Fruit fly (Drosophila melanogaster) whole organism, adult: Measurements from ENCODE around the gene dimm.

Source experiments
- CG11617 ChIP-seq: fragments of 200-800 bp; sonication (Bioruptor generic); optimal IDR thresholded peaks from 2 replicates; lab custom pipeline; 2017; ENCODE audit warnings: mild to moderate bottlenecking, missing biosample characterization, missing genetic modification reagents, missing genetic modification characterization
- CG12768 ChIP-seq: fragments of 200-800 bp; sonication (Bioruptor generic); optimal IDR thresholded peaks from 2 replicates; lab custom pipeline; 2017; ENCODE audit warnings: missing biosample characterization, missing genetic modification characterization, mild to moderate bottlenecking, moderate library complexity, missing genetic modification reagents
- CG14711 ChIP-seq: fragments of 200-800 bp; sonication (Bioruptor generic); optimal IDR thresholded peaks from 2 replicates; lab custom pipeline; 2018; ENCODE audit warnings: missing biosample characterization, mild to moderate bottlenecking, missing genetic modification characterization, moderate library complexity
- CG1620 ChIP-seq: fragments of 200-800 bp; sonication (Bioruptor generic); optimal IDR thresholded peaks from 2 replicates; lab custom pipeline; 2016; ENCODE audit warnings: missing biosample characterization, missing genetic modification characterization
- CG33017 ChIP-seq: fragments of 200-800 bp; sonication (Bioruptor generic); optimal IDR thresholded peaks from 2 replicates; lab custom pipeline; 2018; ENCODE audit warnings: missing biosample characterization, mild to moderate bottlenecking, missing genetic modification characterization, moderate library complexity
- CG5204 ChIP-seq: fragments of 200-800 bp; sonication (Bioruptor generic); optimal IDR thresholded peaks from 2 replicates; lab custom pipeline; 2016; ENCODE audit warnings: missing biosample characterization, missing genetic modification characterization
- CG7045 ChIP-seq: fragments of 200-800 bp; sonication (Bioruptor generic); optimal IDR thresholded peaks from 2 replicates; lab custom pipeline; 2017; ENCODE audit warnings: missing biosample characterization, mild to moderate bottlenecking, missing genetic modification characterization
- CG7101 ChIP-seq: fragments of 200-800 bp; sonication (Bioruptor generic); optimal IDR thresholded peaks from 2 replicates; lab custom pipeline; 2018; ENCODE audit warnings: missing biosample characterization, mild to moderate bottlenecking, missing genetic modification characterization, moderate library complexity
- Clk ChIP-seq: fragments of 200-800 bp; sonication (Bioruptor generic); optimal IDR thresholded peaks from 2 replicates; lab custom pipeline; 2017; ENCODE audit warnings: missing biosample characterization, missing genetic modification characterization
- Crg-1 ChIP-seq: fragments of 200-800 bp; sonication (Bioruptor generic); optimal IDR thresholded peaks from 2 replicates; lab custom pipeline; 2016; ENCODE audit warnings: missing biosample characterization, missing genetic modification characterization
- Hr96 ChIP-seq: fragments of 200-800 bp; sonication (Bioruptor generic); optimal IDR thresholded peaks from 2 replicates; lab custom pipeline; 2016; ENCODE audit warnings: missing biosample characterization, missing genetic modification characterization
- Mnt ChIP-seq: fragments of 200-800 bp; sonication (Bioruptor generic); optimal IDR thresholded peaks from 2 replicates; lab custom pipeline; 2016; ENCODE audit warnings: missing biosample characterization, mild to moderate bottlenecking, missing genetic modification characterization
- bab1 ChIP-seq: fragments of 200-800 bp; sonication (Bioruptor generic); optimal IDR thresholded peaks from 3 replicates; lab custom pipeline; 2019; ENCODE audit warnings: missing biosample characterization, mild to moderate bottlenecking, missing genetic modification characterization, moderate library complexity
- cic ChIP-seq: fragments of 200-800 bp; sonication (Bioruptor generic); optimal IDR thresholded peaks from 2 replicates; lab custom pipeline; 2017; ENCODE audit warnings: missing biosample characterization, mild to moderate bottlenecking, missing genetic modification characterization, moderate library complexity
- cnc ChIP-seq, 2 experiments: fragments of >200 bp; optimal IDR thresholded peaks; 2 replicates each; lab custom pipeline; 2017
- kay ChIP-seq: fragments of 200-800 bp; sonication (Bioruptor generic); peaks from one replicate; lab custom pipeline; 2016; ENCODE audit warnings: missing biosample characterization, missing genetic modification characterization, borderline replicate concordance
- ovo ChIP-seq: fragments of 200-800 bp; sonication (Bioruptor generic); optimal IDR thresholded peaks from 2 replicates; lab custom pipeline; 2016; ENCODE audit warnings: missing biosample characterization, missing genetic modification characterization
- pad ChIP-seq: fragments of 200-800 bp; sonication (Bioruptor generic); optimal IDR thresholded peaks from 3 replicates; lab custom pipeline; 2017; ENCODE audit warnings: missing biosample characterization, missing genetic modification characterization, mild to moderate bottlenecking, moderate library complexity, missing genetic modification reagents
- tj ChIP-seq: fragments of 200-800 bp; sonication (Bioruptor generic); optimal IDR thresholded peaks from 3 replicates; lab custom pipeline; 2017; ENCODE audit warnings: missing biosample characterization, mild to moderate bottlenecking, missing genetic modification characterization, moderate library complexity
- toe ChIP-seq: fragments of 200-800 bp; sonication (Bioruptor generic); optimal IDR thresholded peaks from 2 replicates; lab custom pipeline; 2016; ENCODE audit warnings: missing biosample characterization, missing genetic modification characterization

The dimm gene

DNA sequence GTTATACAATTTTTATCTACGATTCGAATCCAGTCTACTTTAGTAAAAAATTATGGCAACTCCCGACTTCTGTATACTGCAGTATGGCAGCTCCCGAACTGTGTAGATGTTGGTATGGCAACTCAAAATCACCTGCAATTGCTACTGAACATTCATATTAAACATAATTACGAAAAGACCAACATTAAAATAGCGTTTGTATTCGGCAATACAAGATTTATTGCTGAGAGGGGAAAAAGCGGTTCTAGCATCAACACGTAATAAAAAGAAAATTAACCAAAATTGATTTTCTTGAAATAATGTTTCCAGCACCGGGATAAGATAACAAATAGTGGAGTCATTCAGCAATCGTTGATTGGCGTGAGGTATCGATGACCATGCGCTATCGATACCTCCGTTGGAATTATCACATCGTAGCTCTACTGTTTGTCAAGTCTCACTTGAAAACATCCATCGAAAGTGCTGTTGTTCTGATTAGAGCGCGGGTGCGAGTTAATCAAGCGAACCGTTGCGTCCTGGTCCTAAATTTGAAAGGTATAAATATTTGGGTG lies 12.7 kb downstream of the dimm start, which contains the start of gene Tsp39D:
Gene Tsp39D, plus strand, starts transcription at position 405 of the 551 bp plus-strand sequence.
- TF ChIP-seq CG11617 (GFP tag; lab: Kevin White, UChicago) (peak; percentile 3), ovo (GFP tag; lab: Kevin White, UChicago) (no peak), CG7045 (no peak), CG14711 (tag; lab: Kevin White, UChicago) (no peak), bab1 (GFP tag; lab: Kevin White, UChicago) (peak; percentile 46), CG12768 (GFP tag; lab: Kevin White, UChicago) (no peak), cnc (optimal IDR thresholded peaks at IDR 0.05; lab: Kevin White, UChicago) (peak in 1 of 2 experiments; percentile 82)

DNA sequence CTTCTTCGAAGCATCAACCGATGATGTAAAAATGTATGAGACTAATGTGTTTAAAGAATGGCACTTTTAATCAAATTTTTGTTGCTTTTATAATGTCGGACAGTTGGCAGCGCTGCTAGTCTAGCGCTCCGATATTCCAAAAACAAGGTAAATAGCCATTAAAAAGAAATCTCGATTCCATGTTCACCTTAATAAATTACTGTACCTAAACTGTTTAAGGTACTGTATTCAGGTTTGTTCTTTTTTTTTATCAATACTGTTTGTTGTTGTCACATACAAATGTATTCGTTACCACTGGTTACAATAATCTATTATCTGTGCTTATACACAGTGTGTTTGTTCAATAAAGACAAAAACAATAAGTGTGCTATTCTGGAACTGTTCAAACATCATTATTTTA lies 29.4 kb downstream of the dimm start, which contains the start of gene dtr:
Gene dtr, plus strand, starts transcription at position 301 of the 400 bp plus-strand sequence.
- no peak for TF ChIP-seq CG1620 (GFP tag; lab: Kevin White, UChicago)
- TF ChIP-seq cic (GFP tag; lab: Kevin White, UChicago), result no peak
- TF ChIP-seq CG14711 (tag; lab: Kevin White, UChicago), result no peak
- TF ChIP-seq CG12768 (GFP tag; lab: Kevin White, UChicago), result no peak
- TF ChIP-seq toe (GFP tag; lab: Kevin White, UChicago), result no peak
- TF ChIP-seq kay (GFP tag; lab: Kevin White, UChicago), result no peak
- no peak for TF ChIP-seq Hr96 (GFP tag; lab: Kevin White, UChicago)
- TF ChIP-seq Mnt (GFP tag; lab: Kevin White, UChicago), result no peak
- no peak for TF ChIP-seq Crg-1
- TF ChIP-seq CG5204 (GFP tag; lab: Kevin White, UChicago), result no peak
- no peak for TF ChIP-seq CG33017
- TF ChIP-seq CG11617 (GFP tag; lab: Kevin White, UChicago), result no peak
- TF ChIP-seq bab1 (GFP tag; lab: Kevin White, UChicago), result no peak
- TF ChIP-seq ovo (GFP tag; lab: Kevin White, UChicago), result no peak
- TF ChIP-seq cnc (optimal IDR thresholded peaks at IDR 0.05; lab: Kevin White, UChicago), result no peak
- no peak for TF ChIP-seq pad (GFP tag; lab: Kevin White, UChicago)
- no peak for TF ChIP-seq tj (GFP tag; lab: Kevin White, UChicago)

DNA sequence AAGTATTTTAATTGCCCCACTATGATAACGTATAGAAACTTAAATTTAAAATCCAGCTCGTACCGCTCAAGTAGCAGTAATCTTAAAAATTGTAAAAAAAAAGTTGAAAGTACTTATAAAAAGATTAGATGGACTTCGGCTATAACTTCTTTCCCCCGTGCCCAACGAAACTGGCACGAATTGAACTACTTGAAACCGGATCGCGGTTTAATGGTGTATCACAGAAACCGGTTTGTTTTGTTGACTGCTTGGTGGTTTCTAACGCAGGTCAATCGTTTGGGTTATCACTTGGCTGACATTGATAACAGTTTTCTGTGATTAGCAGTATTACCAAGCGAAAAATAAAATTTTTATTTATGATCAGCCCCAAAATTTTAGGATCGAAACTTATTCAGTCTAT lies 35.7 kb downstream of the dimm start:
- no peak for TF ChIP-seq tj (GFP tag; lab: Kevin White, UChicago)
- TF ChIP-seq Clk, result no peak
- no peak for TF ChIP-seq kay (GFP tag; lab: Kevin White, UChicago)
- no peak for TF ChIP-seq Hr96 (GFP tag; lab: Kevin White, UChicago)
- TF ChIP-seq pad (GFP tag; lab: Kevin White, UChicago), result no peak
- no peak for TF ChIP-seq Crg-1
- TF ChIP-seq bab1 (GFP tag; lab: Kevin White, UChicago), result no peak
- peak; percentile 11 for TF ChIP-seq cic (GFP tag; lab: Kevin White, UChicago)

DNA sequence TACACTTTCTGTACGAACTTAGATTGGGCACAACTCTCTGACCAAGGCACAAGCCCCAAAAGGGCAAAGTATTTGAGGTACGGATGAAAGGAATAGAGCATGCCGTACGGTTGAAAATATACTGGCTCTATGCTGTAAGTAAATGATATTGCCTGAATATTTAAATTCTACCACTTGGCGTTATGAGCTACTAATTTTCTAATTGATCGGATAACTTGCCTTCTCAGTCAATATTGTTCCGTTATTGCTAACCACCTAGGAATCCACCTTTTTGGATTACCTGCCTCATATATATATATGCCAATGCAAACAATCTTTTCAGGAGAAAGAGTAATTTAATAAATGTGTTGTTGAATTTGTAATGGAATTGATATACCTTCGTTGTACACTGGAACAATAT lies 38.0 kb downstream of the dimm start, which contains the start of gene Gr39b:
Gene Gr39b, minus strand, starts transcription at position 101 of the 400 bp plus-strand sequence.
- no peak for TF ChIP-seq toe (GFP tag; lab: Kevin White, UChicago)
- TF ChIP-seq ovo (GFP tag; lab: Kevin White, UChicago), result no peak
- TF ChIP-seq bab1 (GFP tag; lab: Kevin White, UChicago), result no peak
- TF ChIP-seq Mnt (GFP tag; lab: Kevin White, UChicago), result no peak
- no peak for TF ChIP-seq CG11617 (GFP tag; lab: Kevin White, UChicago)
- no peak for TF ChIP-seq Clk
- no peak for TF ChIP-seq CG33017
- no peak for TF ChIP-seq CG14711 (tag; lab: Kevin White, UChicago)
- TF ChIP-seq pad (GFP tag; lab: Kevin White, UChicago), result no peak
- TF ChIP-seq CG7045, result no peak
- no peak for TF ChIP-seq cic (GFP tag; lab: Kevin White, UChicago)
- TF ChIP-seq kay (GFP tag; lab: Kevin White, UChicago), result no peak
- TF ChIP-seq Crg-1, result no peak
- no peak for TF ChIP-seq tj (GFP tag; lab: Kevin White, UChicago)

DNA sequence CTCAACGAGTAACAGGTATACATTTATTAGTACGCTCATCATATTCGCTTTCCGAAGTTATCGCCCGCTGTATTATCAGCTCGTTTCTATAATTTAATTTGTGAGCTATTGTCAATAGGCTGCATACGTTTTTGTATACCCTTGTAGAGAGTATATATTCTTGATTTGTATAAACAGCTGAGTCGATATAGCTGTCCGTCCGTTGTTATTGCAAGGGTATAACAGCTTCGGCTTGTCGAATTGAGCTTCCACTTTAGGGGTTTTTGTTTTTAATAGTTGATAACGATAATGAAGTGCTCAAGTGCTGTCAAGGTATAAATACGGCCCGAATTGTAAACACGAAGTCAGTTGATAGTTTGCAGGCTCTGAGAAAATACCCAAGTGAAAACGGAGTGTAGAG lies 39.3 kb downstream of the dimm start, which contains the start of gene CG8665:
Gene CG8665, plus strand, starts transcription at position 342 of the 400 bp plus-strand sequence.
- TF ChIP-seq CG1620 (GFP tag; lab: Kevin White, UChicago), result no peak
- TF ChIP-seq CG11617 (GFP tag; lab: Kevin White, UChicago), result peak; percentile 44
- no peak for TF ChIP-seq ovo (GFP tag; lab: Kevin White, UChicago)
- TF ChIP-seq pad (GFP tag; lab: Kevin White, UChicago), result peak; percentile 13
- no peak for TF ChIP-seq bab1 (GFP tag; lab: Kevin White, UChicago)
- peak; percentile 40 for TF ChIP-seq CG14711 (tag; lab: Kevin White, UChicago)
- TF ChIP-seq CG7045, result peak; percentile 71
- TF ChIP-seq CG7101 (tag; lab: Kevin White, UChicago), result peak; percentile 77
- TF ChIP-seq Crg-1, result no peak
- TF ChIP-seq tj (GFP tag; lab: Kevin White, UChicago), result peak; percentile 26
- peak; percentile 24 for TF ChIP-seq Mnt (GFP tag; lab: Kevin White, UChicago)
- TF ChIP-seq cnc (optimal IDR thresholded peaks at IDR 0.05; lab: Kevin White, UChicago), result no peak
- TF ChIP-seq Clk, result peak; percentile 28
- peak; percentile 45 for TF ChIP-seq toe (GFP tag; lab: Kevin White, UChicago)
- TF ChIP-seq kay (GFP tag; lab: Kevin White, UChicago), result peak; percentile 79
- peak; percentile 68 for TF ChIP-seq CG33017
- peak; percentile 8 for TF ChIP-seq CG12768 (GFP tag; lab: Kevin White, UChicago)
- TF ChIP-seq cic (GFP tag; lab: Kevin White, UChicago), result peak; percentile 74
- TF ChIP-seq CG5204 (GFP tag; lab: Kevin White, UChicago), result peak; percentile 9
- TF ChIP-seq Hr96 (GFP tag; lab: Kevin White, UChicago), result peak; percentile 22

DNA sequence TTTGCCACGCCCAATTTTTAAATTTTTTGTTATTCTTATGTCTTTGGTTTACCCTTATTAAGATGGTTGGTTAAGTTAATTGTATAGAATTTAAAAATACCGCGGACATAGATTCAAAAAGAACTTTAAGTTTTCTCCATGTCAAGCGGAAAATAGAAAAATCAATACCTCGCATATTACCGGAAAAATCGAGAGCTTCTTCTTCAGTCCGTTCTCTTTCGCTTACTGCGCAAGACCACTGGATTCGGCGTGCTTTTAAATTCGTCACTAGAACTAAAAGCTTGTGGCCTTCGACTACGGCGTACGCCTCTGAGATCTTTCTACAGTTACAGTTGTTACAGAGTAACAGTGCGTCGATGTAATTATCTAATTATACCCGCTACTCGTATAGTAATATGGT lies 46.4 kb downstream of the dimm start:
- no peak for TF ChIP-seq cnc (optimal IDR thresholded peaks at IDR 0.05; lab: Kevin White, UChicago)
- TF ChIP-seq kay (GFP tag; lab: Kevin White, UChicago), result no peak
- no peak for TF ChIP-seq bab1 (GFP tag; lab: Kevin White, UChicago)
- no peak for TF ChIP-seq Crg-1
- no peak for TF ChIP-seq Mnt (GFP tag; lab: Kevin White, UChicago)
- no peak for TF ChIP-seq ovo (GFP tag; lab: Kevin White, UChicago)
- no peak for TF ChIP-seq CG5204 (GFP tag; lab: Kevin White, UChicago)
- no peak for TF ChIP-seq CG7101 (tag; lab: Kevin White, UChicago)
- TF ChIP-seq CG12768 (GFP tag; lab: Kevin White, UChicago), result no peak
- TF ChIP-seq Hr96 (GFP tag; lab: Kevin White, UChicago), result no peak
- TF ChIP-seq CG14711 (tag; lab: Kevin White, UChicago), result no peak
- TF ChIP-seq CG7045, result no peak
